Fruit fly (Drosophila melanogaster) whole organism, embryonic: ENCODE measurements around the gene Ets98B.

Experiments
- Asciz ChIP-seq: fragments of 200-800 bp; sonication (Bioruptor generic); optimal IDR thresholded peaks from 2 replicates; lab custom pipeline; 2017; ENCODE audit warnings: missing biosample characterization, mild to moderate bottlenecking, missing genetic modification characterization, missing genetic modification reagents
- CG11085 ChIP-seq: fragments of 200-800 bp; sonication (Bioruptor generic); IDR thresholded peaks from 2 replicates; pipeline ENCODE4 v1.3.6; 2022; ENCODE audit warnings: missing biosample characterization, missing genetic modification characterization
- CG11504 ChIP-seq: fragments of 200-800 bp; sonication (Bioruptor generic); optimal IDR thresholded peaks from 3 replicates; lab custom pipeline; 2019; ENCODE audit warnings: missing biosample characterization, mild to moderate bottlenecking, missing genetic modification characterization, moderate library complexity
- CG11696 ChIP-seq: fragments of 200-800 bp; sonication (Bioruptor generic); IDR thresholded peaks from 2 replicates; pipeline ENCODE4 v1.3.6; 2022; ENCODE audit warnings: missing biosample characterization, missing genetic modification characterization
- CG11723 ChIP-seq: fragments of 200-800 bp; sonication (Bioruptor generic); optimal IDR thresholded peaks from 2 replicates; lab custom pipeline; 2017; ENCODE audit warnings: missing biosample characterization, mild to moderate bottlenecking, missing genetic modification characterization
- CG12071 ChIP-seq: fragments of 200-800 bp; sonication (Bioruptor generic); optimal IDR thresholded peaks from 3 replicates; lab custom pipeline; 2018; ENCODE audit warnings: missing biosample characterization, mild to moderate bottlenecking, missing genetic modification characterization
- CG12236 ChIP-seq: fragments of 200-800 bp; sonication (Bioruptor generic); optimal IDR thresholded peaks from 2 replicates; lab custom pipeline; 2016; ENCODE audit warnings: missing biosample characterization, missing genetic modification characterization
- CG14050 ChIP-seq: fragments of 200-800 bp; sonication (Bioruptor generic); IDR thresholded peaks from 3 replicates; pipeline ENCODE4 v1.3.6; 2022; ENCODE audit warnings: missing biosample characterization, missing genetic modification characterization
- CG16813 ChIP-seq: fragments of 200-800 bp; sonication (Bioruptor generic); IDR thresholded peaks from 3 replicates; pipeline ENCODE4 v1.3.6; 2022; ENCODE audit warnings: missing biosample characterization, missing genetic modification characterization; ENCODE audit not compliant: partially characterized antibody
- CG17186 ChIP-seq: fragments of 200-800 bp; sonication (Bioruptor generic); optimal IDR thresholded peaks from 3 replicates; lab custom pipeline; 2017; ENCODE audit warnings: missing biosample characterization, missing genetic modification reagents, missing genetic modification characterization
- CG17829 ChIP-seq: fragments of 200-800 bp; optimal IDR thresholded peaks from 2 replicates; lab custom pipeline; 2019; ENCODE audit warnings: missing biosample characterization, mild to moderate bottlenecking, missing genetic modification characterization, moderate library complexity
- CG1792 ChIP-seq: fragments of 200-800 bp; sonication (Bioruptor generic); optimal IDR thresholded peaks from 2 replicates; lab custom pipeline; 2016; ENCODE audit warnings: missing biosample characterization, missing genetic modification characterization
- CG18262 ChIP-seq: fragments of 200-800 bp; optimal IDR thresholded peaks from 3 replicates; lab custom pipeline; 2019; ENCODE audit warnings: missing biosample characterization, mild to moderate bottlenecking, missing genetic modification characterization, moderate library complexity
- CG2116 ChIP-seq: fragments of 200-800 bp; sonication (Bioruptor generic); optimal IDR thresholded peaks from 3 replicates; lab custom pipeline; 2018; ENCODE audit warnings: missing biosample characterization, mild to moderate bottlenecking, missing genetic modification characterization
- CG2120 ChIP-seq: fragments of 200-800 bp; sonication (Bioruptor generic); optimal IDR thresholded peaks from 3 replicates; lab custom pipeline; 2016; ENCODE audit warnings: missing biosample characterization, missing genetic modification characterization
- CG2875 ChIP-seq: fragments of 200-800 bp; sonication (Bioruptor generic); optimal IDR thresholded peaks from 2 replicates; lab custom pipeline; 2017; ENCODE audit warnings: missing biosample characterization, mild to moderate bottlenecking, missing genetic modification characterization, missing genetic modification reagents
- CG34224 ChIP-seq: fragments of 200-800 bp; sonication (Bioruptor generic); IDR thresholded peaks from 3 replicates; pipeline ENCODE4 v1.3.6; 2022; ENCODE audit warnings: missing biosample characterization, missing genetic modification characterization; ENCODE audit not compliant: partially characterized antibody
- CG4282 ChIP-seq: fragments of 200-800 bp; sonication (Bioruptor generic); optimal IDR thresholded peaks from 2 replicates; lab custom pipeline; 2016; ENCODE audit warnings: missing biosample characterization, missing genetic modification characterization
- CG7556 ChIP-seq: fragments of 200-800 bp; sonication (Bioruptor generic); optimal IDR thresholded peaks from 2 replicates; lab custom pipeline; 2017; ENCODE audit warnings: missing biosample characterization, mild to moderate bottlenecking, missing genetic modification characterization
- CG8281 ChIP-seq: fragments of 200-800 bp; sonication (Bioruptor generic); optimal IDR thresholded peaks from 2 replicates; lab custom pipeline; 2018; ENCODE audit warnings: missing biosample characterization, mild to moderate bottlenecking, missing genetic modification characterization, moderate library complexity
- CG9437 ChIP-seq: fragments of 200-800 bp; sonication (Bioruptor generic); optimal IDR thresholded peaks from 2 replicates; lab custom pipeline; 2018; ENCODE audit warnings: missing biosample characterization, mild to moderate bottlenecking, missing genetic modification characterization
- CG9797 ChIP-seq: fragments of 200-800 bp; sonication (Bioruptor generic); optimal IDR thresholded peaks from 3 replicates; lab custom pipeline; 2018; ENCODE audit warnings: missing biosample characterization, mild to moderate bottlenecking, missing genetic modification characterization
- Deaf1 ChIP-seq: fragments of 200-800 bp; optimal IDR thresholded peaks from 3 replicates; lab custom pipeline; 2019; ENCODE audit warnings: missing biosample characterization, mild to moderate bottlenecking, missing genetic modification characterization, moderate library complexity
- Dp ChIP-seq: fragments of 200-800 bp; sonication (Bioruptor generic); optimal IDR thresholded peaks from 2 replicates; lab custom pipeline; 2018; ENCODE audit warnings: missing biosample characterization, mild to moderate bottlenecking, missing genetic modification characterization, moderate library complexity
- Drgx ChIP-seq: fragments of 200-800 bp; sonication (Bioruptor generic); IDR thresholded peaks from 2 replicates; pipeline ENCODE4 v1.3.6; 2022; ENCODE audit warnings: missing biosample characterization, missing genetic modification characterization
- E2f2 ChIP-seq: fragments of 200-800 bp; sonication (Bioruptor generic); IDR thresholded peaks from 2 replicates; pipeline ENCODE4 v1.3.6; 2022; ENCODE audit warnings: missing biosample characterization, missing genetic modification characterization
- Hsf ChIP-seq: fragments of 200-800 bp; sonication (Bioruptor generic); optimal IDR thresholded peaks from 3 replicates; lab custom pipeline; 2016; ENCODE audit warnings: missing biosample characterization, missing genetic modification characterization
- Jarid2 ChIP-seq: fragments of 200-800 bp; sonication (Bioruptor generic); optimal IDR thresholded peaks from 3 replicates; lab custom pipeline; 2017; ENCODE audit warnings: mild to moderate bottlenecking, missing biosample characterization, missing genetic modification reagents, missing genetic modification characterization
- MESR4 ChIP-seq: fragments of 200-800 bp; sonication (Bioruptor generic); optimal IDR thresholded peaks from 2 replicates; lab custom pipeline; 2018; ENCODE audit warnings: missing biosample characterization, mild to moderate bottlenecking, missing genetic modification characterization, moderate library complexity
- Pdp1 ChIP-seq, 2 experiments: fragments of 200-800 bp; sonication (Bioruptor generic); optimal IDR thresholded peaks; 3 replicates each; lab custom pipeline; 2016; ENCODE audit warnings: missing biosample characterization in 2 of 2, missing genetic modification characterization in 2 of 2, mild to moderate bottlenecking in 1 of 2, moderate library complexity in 1 of 2
- Sry-δ ChIP-seq: fragments of 200-800 bp; sonication (Bioruptor generic); optimal IDR thresholded peaks from 2 replicates; lab custom pipeline; 2016; ENCODE audit warnings: missing biosample characterization, missing genetic modification characterization
- Ssrp ChIP-seq: fragments of 200-800 bp; sonication (Bioruptor generic); optimal IDR thresholded peaks from 2 replicates; lab custom pipeline; 2018; ENCODE audit warnings: missing biosample characterization, mild to moderate bottlenecking, missing genetic modification characterization, moderate library complexity
- YL-1 ChIP-seq: fragments of 200-800 bp; sonication (Bioruptor generic); optimal IDR thresholded peaks from 3 replicates; lab custom pipeline; 2017; ENCODE audit warnings: missing biosample characterization, mild to moderate bottlenecking, missing genetic modification characterization
- abd-A ChIP-seq: fragments of 200-800 bp; sonication (Bioruptor generic); optimal IDR thresholded peaks from 3 replicates; lab custom pipeline; 2019; ENCODE audit warnings: missing biosample characterization, mild to moderate bottlenecking, missing genetic modification characterization, moderate library complexity
- chif ChIP-seq, 2 experiments: fragments of 200-800 bp; sonication (Bioruptor generic); optimal IDR thresholded peaks; 3 replicates each; lab custom pipeline; 2016; ENCODE audit warnings: missing biosample characterization in 2 of 2, missing genetic modification characterization in 2 of 2
- chinmo ChIP-seq: fragments of 200-800 bp; sonication (Bioruptor generic); IDR thresholded peaks from 4 replicates; pipeline ENCODE4 v1.3.6; 2022; ENCODE audit warnings: missing biosample characterization, missing genetic modification characterization; ENCODE audit not compliant: partially characterized antibody
- cwo ChIP-seq: fragments of 200-800 bp; sonication (Bioruptor generic); optimal IDR thresholded peaks from 3 replicates; lab custom pipeline; 2017; ENCODE audit warnings: missing biosample characterization, missing genetic modification characterization, mild to moderate bottlenecking, moderate library complexity, missing genetic modification reagents
- da ChIP-seq: fragments of 200-800 bp; sonication (Bioruptor generic); optimal IDR thresholded peaks from 2 replicates; lab custom pipeline; 2016; ENCODE audit warnings: missing biosample characterization, missing genetic modification characterization
- en ChIP-seq: fragments of 200-800 bp; sonication (Bioruptor generic); optimal IDR thresholded peaks from 2 replicates; lab custom pipeline; 2016; ENCODE audit warnings: missing biosample characterization, missing genetic modification characterization
- eve ChIP-seq, 2 experiments: fragments of >200 bp; optimal IDR thresholded peaks; 2 replicates each; lab custom pipeline; 2017; ENCODE audit warnings: missing biosample characterization in 2 of 2, missing genetic modification characterization in 2 of 2
- h ChIP-seq: fragments of >200 bp; optimal IDR thresholded peaks from 2 replicates; lab custom pipeline; 2017
- nmo ChIP-seq: fragments of 200-800 bp; sonication (Bioruptor generic); optimal IDR thresholded peaks from 2 replicates; lab custom pipeline; 2018; ENCODE audit warnings: missing biosample characterization, mild to moderate bottlenecking, missing genetic modification characterization, moderate library complexity
- pb ChIP-seq: fragments of 200-800 bp; sonication (Bioruptor generic); optimal IDR thresholded peaks from 3 replicates; lab custom pipeline; 2016; ENCODE audit warnings: missing biosample characterization, missing genetic modification characterization
- pita ChIP-seq: fragments of 200-800 bp; sonication (Bioruptor generic); optimal IDR thresholded peaks from 2 replicates; lab custom pipeline; 2017; ENCODE audit warnings: missing biosample characterization, mild to moderate bottlenecking, missing genetic modification characterization
- psq ChIP-seq: fragments of 200-800 bp; sonication (Bioruptor generic); optimal IDR thresholded peaks from 2 replicates; lab custom pipeline; 2017; ENCODE audit warnings: missing biosample characterization, missing genetic modification characterization
- rib ChIP-seq: fragments of 200-800 bp; sonication (Bioruptor generic); IDR thresholded peaks from 2 replicates; pipeline ENCODE4 v1.3.6; 2022; ENCODE audit warnings: missing biosample characterization, missing genetic modification characterization
- sisA ChIP-seq: fragments of 200-800 bp; sonication (Bioruptor generic); IDR thresholded peaks from 2 replicates; pipeline ENCODE4 v1.3.6; 2022; ENCODE audit warnings: missing biosample characterization, missing genetic modification characterization
- stc ChIP-seq: fragments of 200-800 bp; sonication (Bioruptor generic); IDR thresholded peaks from 2 replicates; pipeline ENCODE4 v1.3.6; 2022; ENCODE audit warnings: missing biosample characterization, missing genetic modification characterization
- stwl ChIP-seq: fragments of 200-800 bp; sonication (Bioruptor generic); optimal IDR thresholded peaks from 3 replicates; lab custom pipeline; 2018; ENCODE audit warnings: missing biosample characterization, mild to moderate bottlenecking, missing genetic modification characterization, moderate library complexity
- tap ChIP-seq: fragments of 200-800 bp; optimal IDR thresholded peaks from 3 replicates; lab custom pipeline; 2019; ENCODE audit warnings: missing biosample characterization, mild to moderate bottlenecking, missing genetic modification characterization, moderate library complexity
- trem ChIP-seq: fragments of 200-800 bp; optimal IDR thresholded peaks from 3 replicates; lab custom pipeline; 2019; ENCODE audit warnings: missing biosample characterization, mild to moderate bottlenecking, missing genetic modification characterization, moderate library complexity
- wdn ChIP-seq: fragments of 200-800 bp; sonication (Bioruptor generic); IDR thresholded peaks from 2 replicates; pipeline ENCODE4 v1.3.6; 2022; ENCODE audit warnings: missing biosample characterization, missing genetic modification characterization

Ets98B gene

DNA sequence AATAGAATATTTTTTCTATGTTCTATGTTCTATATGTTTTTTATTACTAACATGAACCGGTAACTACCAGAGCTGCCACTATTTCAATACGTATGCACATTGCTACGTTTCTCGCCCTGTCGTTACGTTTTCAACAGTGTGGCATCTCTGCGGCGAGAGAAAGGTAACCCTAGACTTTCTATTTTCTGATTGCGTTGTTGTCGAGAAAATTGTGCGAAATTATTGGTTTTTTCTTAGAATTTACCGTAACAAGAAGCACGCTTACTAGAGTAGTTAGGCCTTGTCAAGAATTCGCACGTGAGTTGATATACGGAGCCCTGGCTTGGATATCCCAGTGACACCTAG is 36.1 kb upstream of the Ets98B start, which contains the start of gene btz (continued):
- TF ChIP-seq CG18262 (peak; percentile 45), nmo (peak; percentile 45), abd-A (no peak), CG7556 (no peak), stwl (tag; lab: Kevin White, UChicago) (peak; percentile 71), CG1792 (no peak), E2f2 (GFP tag; lab: Robert Waterston, UW) (no peak), CG34224 (GFP tag; lab: Robert Waterston, UW) (no peak), CG2875 (no peak), cwo (GFP tag; lab: Kevin White, UChicago) (no peak), psq (GFP tag; lab: Kevin White, UChicago) (no peak), stc (GFP tag; lab: Robert Waterston, UW) (no peak), Sry-δ (GFP tag; lab: Kevin White, UChicago) (peak; percentile 56), MESR4 (GFP tag; lab: Kevin White, UChicago) (peak; percentile 54), CG2116 (peak; percentile 61), pb (GFP tag; lab: Kevin White, UChicago) (no peak), Dp (GFP tag; lab: Kevin White, UChicago) (peak; percentile 21), CG11723 (GFP tag; lab: Kevin White, UChicago) (no peak), CG12236 (no peak), CG17186 (GFP tag; lab: Kevin White, UChicago) (peak; percentile 7), CG17829 (tag; lab: Kevin White, UChicago) (no peak), eve (GFP tag; optimal IDR thresholded peaks at IDR 0.05; lab: Kevin White, UChicago) (no peak), CG9797 (peak; percentile 26), CG12071 (GFP tag; lab: Kevin White, UChicago) (no peak), CG8281 (tag; lab: Kevin White, UChicago) (no peak), rib (GFP tag; lab: Robert Waterston, UW) (no peak), h (lab: Kevin White, UChicago) (no peak), Jarid2 (GFP tag; lab: Kevin White, UChicago) (no peak), Drgx (GFP tag; lab: Robert Waterston, UW) (no peak), Deaf1 (peak; percentile 34), tap (tag; lab: Kevin White, UChicago) (no peak), CG11696 (GFP tag; lab: Robert Waterston, UW) (no peak), CG16813 (GFP tag; lab: Robert Waterston, UW) (no peak), wdn (GFP tag; lab: Robert Waterston, UW) (no peak), Hsf (GFP tag; lab: Kevin White, UChicago) (no peak), chinmo (GFP tag; lab: Robert Waterston, UW) (no peak), CG2120 (peak; percentile 8), Asciz (GFP tag; lab: Kevin White, UChicago) (no peak), da (no peak), Ssrp (tag; lab: Kevin White, UChicago) (no peak), YL-1 (peak; percentile 85), sisA (GFP tag; lab: Robert Waterston, UW) (no peak), CG11504 (tag; lab: Kevin White, UChicago) (no peak), trem (tag; lab: Kevin White, UChicago) (peak; percentile 57), CG9437 (GFP tag; lab: Kevin White, UChicago) (peak; percentile 100), Pdp1 (GFP tag; optimal IDR thresholded peaks at IDR 0.05; lab: Kevin White, UChicago) (peak in 1 of 2 experiments; percentile 8), CG11085 (no peak), CG4282 (no peak), pita (GFP tag; lab: Kevin White, UChicago) (no peak), chif (GFP tag; optimal IDR thresholded peaks at IDR 0.05; lab: Kevin White, UChicago) (no peak), CG14050 (GFP tag; lab: Robert Waterston, UW) (no peak), en (GFP tag; lab: Kevin White, UChicago) (no peak)
